Worm (Caenorhabditis elegans) whole organism, L2 larva: Measurements from ENCODE around the gene ent-3.

ENCODE experiments used
- F13H6.1 ChIP-seq: sonication (generic microtip); optimal IDR thresholded peaks from 2 replicates; lab custom pipeline; 2016; ENCODE audit warnings: missing genetic modification characterization, missing compliant biosample characterization
- Y55F3AM.14 ChIP-seq: fragments of 200-800 bp; sonication (Bioruptor generic); optimal IDR thresholded peaks from 2 replicates; lab custom pipeline; 2018; ENCODE audit warnings: mild to moderate bottlenecking, missing genetic modification characterization, missing compliant biosample characterization
- ZK546.5 ChIP-seq: sonication (generic microtip); optimal IDR thresholded peaks from 2 replicates; lab custom pipeline; 2017; ENCODE audit warnings: missing biosample characterization, missing genetic modification characterization
- ama-1 ChIP-seq: fragments of 150-350 bp; optimal IDR thresholded peaks from 2 replicates; lab custom pipeline; 2018; ENCODE audit warnings: inconsistent platforms
- ceh-16 ChIP-seq: fragments of 150-350 bp; optimal IDR thresholded peaks from 2 replicates; lab custom pipeline; 2014; ENCODE audit warnings: missing biosample characterization, missing genetic modification characterization
- ceh-82 ChIP-seq: fragments of 150-350 bp; optimal IDR thresholded peaks from 2 replicates; lab custom pipeline; 2014; ENCODE audit warnings: missing biosample characterization, missing genetic modification characterization
- dmd-4 ChIP-seq: sonication (generic microtip); optimal IDR thresholded peaks from 2 replicates; lab custom pipeline; 2017; ENCODE audit warnings: missing biosample characterization, missing genetic modification characterization
- elt-1 ChIP-seq: fragments of 150-350 bp; optimal IDR thresholded peaks from 2 replicates; lab custom pipeline; 2014; ENCODE audit warnings: missing biosample characterization, missing genetic modification characterization
- elt-3 ChIP-seq: sonication (generic microtip); optimal IDR thresholded peaks from 2 replicates; lab custom pipeline; 2017; ENCODE audit warnings: missing biosample characterization, missing genetic modification characterization
- fos-1 ChIP-seq: fragments of 150-350 bp; optimal IDR thresholded peaks from 2 replicates; lab custom pipeline; 2014; ENCODE audit warnings: missing biosample characterization, missing genetic modification characterization
- lin-11 ChIP-seq: fragments of 150-350 bp; sonication (generic microtip); optimal IDR thresholded peaks from 2 replicates; lab custom pipeline; 2014; ENCODE audit warnings: missing biosample characterization, missing genetic modification characterization, inconsistent platforms, mixed read lengths
- lin-13 ChIP-seq: fragments of 150-350 bp; optimal IDR thresholded peaks from 2 replicates; lab custom pipeline; 2014; ENCODE audit warnings: missing biosample characterization, missing genetic modification reagents, missing genetic modification characterization
- mdl-1 ChIP-seq, 2 experiments: fragments of 150-350 bp in 1 of 2; sonication (generic microtip) in 1 of 2; optimal IDR thresholded peaks; 2 replicates each; lab custom pipeline; 2017; ENCODE audit warnings: missing biosample characterization in 2 of 2, missing genetic modification characterization in 2 of 2
- nhr-11 ChIP-seq: fragments of 150-350 bp; optimal IDR thresholded peaks from 2 replicates; lab custom pipeline; 2014; ENCODE audit warnings: missing biosample characterization, missing genetic modification characterization
- nhr-12 ChIP-seq: fragments of 150-350 bp; optimal IDR thresholded peaks from 2 replicates; lab custom pipeline; 2014; ENCODE audit warnings: missing biosample characterization, missing genetic modification characterization
- nhr-21 ChIP-seq: fragments of 150-350 bp; optimal IDR thresholded peaks from 2 replicates; lab custom pipeline; 2014; ENCODE audit warnings: missing biosample characterization, missing genetic modification characterization
- nhr-23 ChIP-seq: fragments of 150-350 bp; optimal IDR thresholded peaks from 2 replicates; lab custom pipeline; 2014; ENCODE audit warnings: missing biosample characterization, missing genetic modification reagents, missing genetic modification characterization
- nhr-237 ChIP-seq: fragments of 150-350 bp; optimal IDR thresholded peaks from 2 replicates; lab custom pipeline; 2014; ENCODE audit warnings: missing biosample characterization, missing genetic modification characterization
- nhr-25 ChIP-seq: fragments of 150-350 bp; sonication (generic microtip); optimal IDR thresholded peaks from 3 replicates; lab custom pipeline; 2014; ENCODE audit warnings: missing biosample characterization, missing genetic modification characterization
- sma-3 ChIP-seq: sonication (generic microtip); optimal IDR thresholded peaks from 2 replicates; lab custom pipeline; 2016; ENCODE audit warnings: missing genetic modification reagents, missing genetic modification characterization, missing compliant biosample characterization
- sma-9 ChIP-seq, 2 experiments: fragments of 150-350 bp in 1 of 2; sonication (generic microtip) in 1 of 2; optimal IDR thresholded peaks; 2 replicates each; lab custom pipeline; 2014 to 2016; ENCODE audit warnings: missing genetic modification characterization in 2 of 2, mild to moderate bottlenecking in 1 of 2, missing biosample characterization in 1 of 2, missing compliant biosample characterization in 1 of 2, missing genetic modification reagents in 1 of 2, moderate library complexity in 1 of 2
- snpc-4 ChIP-seq: fragments of 150-350 bp; optimal IDR thresholded peaks from 2 replicates; lab custom pipeline; 2014; ENCODE audit warnings: missing biosample characterization, missing genetic modification characterization
- unc-62 ChIP-seq: fragments of 150-350 bp; optimal IDR thresholded peaks from 2 replicates; lab custom pipeline; 2014; ENCODE audit warnings: missing biosample characterization, missing genetic modification reagents, missing genetic modification characterization
- zag-1 ChIP-seq: fragments of 150-350 bp; optimal IDR thresholded peaks from 2 replicates; lab custom pipeline; 2014; ENCODE audit warnings: missing biosample characterization, missing genetic modification characterization
- ztf-1 ChIP-seq: fragments of 200-800 bp; sonication (Bioruptor generic); conservative IDR thresholded peaks from 2 replicates; pipeline ENCODE4 v1.3.6; 2022; ENCODE audit warnings: missing genetic modification characterization, missing compliant biosample characterization

The ent-3 gene

DNA sequence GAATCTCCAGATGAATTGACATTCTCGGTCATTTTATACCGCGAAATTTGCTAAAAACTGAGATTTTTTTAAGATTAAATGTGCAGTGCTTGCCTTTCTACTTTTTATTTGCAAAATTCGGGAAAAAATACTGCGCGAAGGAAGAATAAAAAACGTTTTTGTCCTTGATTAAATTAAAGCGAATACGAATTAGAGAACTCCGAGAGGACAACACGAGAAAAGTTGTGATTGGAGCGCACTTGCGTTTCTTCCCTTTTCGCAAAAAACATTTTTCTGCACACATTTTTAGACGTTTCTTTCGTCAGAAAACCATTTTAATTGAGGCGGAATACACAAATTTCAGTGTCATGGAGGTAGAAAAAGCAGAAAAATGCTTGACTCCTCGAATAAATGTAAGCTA, 50.4 kb downstream of the ent-3 start, which contains the start of the genes trm-1 and ints-2 (continued):
- TF ChIP-seq sma-9 (GFP tag; optimal IDR thresholded peaks at IDR 0.05; lab: Kevin White, UChicago) = peak; percentile 63
- TF ChIP-seq sma-9 (tag; optimal IDR thresholded peaks at IDR 0.05; lab: Kevin White, UChicago) = no peak
- no peak for TF ChIP-seq snpc-4
- no peak for TF ChIP-seq nhr-237 (tag; lab: Kevin White, UChicago)
- TF ChIP-seq mdl-1 (tag; optimal IDR thresholded peaks at IDR 0.05; lab: Kevin White, UChicago) = no peak
- TF ChIP-seq zag-1 (tag; lab: Kevin White, UChicago) = peak; percentile 42
- TF ChIP-seq elt-3 (tag; lab: Kevin White, UChicago) = no peak
- no peak for TF ChIP-seq ceh-16 (tag; lab: Kevin White, UChicago)
- TF ChIP-seq lin-11 = no peak
- peak; percentile 30 for TF ChIP-seq fos-1 (tag; lab: Kevin White, UChicago)
- TF ChIP-seq ceh-82 (tag; lab: Kevin White, UChicago) = no peak
- no peak for TF ChIP-seq nhr-21
- no peak for TF ChIP-seq Y55F3AM.14 (GFP tag; lab: Kevin White, UChicago)

DNA sequence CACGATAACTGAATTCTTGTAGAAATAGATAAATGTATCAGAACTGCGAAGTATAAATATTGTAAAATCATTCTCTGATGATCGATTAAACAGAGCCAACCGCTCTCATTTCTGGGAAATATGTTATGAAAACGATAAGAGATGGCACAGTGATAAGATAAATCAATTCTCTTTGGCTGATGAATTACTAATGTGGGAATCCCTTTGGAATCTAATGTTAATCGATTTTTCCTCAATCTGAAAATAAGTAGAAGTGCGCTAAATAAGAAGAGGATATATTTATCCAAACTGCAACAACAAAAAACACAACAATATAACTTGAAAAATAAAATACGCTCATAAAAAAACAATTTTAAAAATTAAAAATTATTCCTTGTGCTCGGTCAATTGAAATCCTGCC, 53.0 kb downstream of the ent-3 start, which contains the start of gene cest-2.3:
Gene cest-2.3 (minus strand): TSS at position 101 of the 400 bp plus-strand sequence.
- TF ChIP-seq nhr-11 (tag; lab: Kevin White, UChicago) = no peak
- TF ChIP-seq snpc-4 = no peak
- no peak for TF ChIP-seq nhr-23
- no peak for TF ChIP-seq sma-3
- TF ChIP-seq ZK546.5 = no peak
- no peak for TF ChIP-seq nhr-12 (tag; lab: Kevin White, UChicago)
- TF ChIP-seq mdl-1 (tag; optimal IDR thresholded peaks at IDR 0.05; lab: Kevin White, UChicago) = no peak
- TF ChIP-seq elt-1 (tag; lab: Kevin White, UChicago) = no peak
- no peak for TF ChIP-seq sma-9 (GFP tag; optimal IDR thresholded peaks at IDR 0.05; lab: Kevin White, UChicago)
- TF ChIP-seq sma-9 (tag; optimal IDR thresholded peaks at IDR 0.05; lab: Kevin White, UChicago) = no peak
- TF ChIP-seq Y55F3AM.14 (GFP tag; lab: Kevin White, UChicago) = no peak
- no peak for TF ChIP-seq unc-62 (GFP tag; lab: Kevin White, UChicago)
- no peak for TF ChIP-seq lin-13
- TF ChIP-seq ama-1 = no peak
- TF ChIP-seq nhr-25 = no peak
- no peak for TF ChIP-seq ztf-1 (GFP tag; lab: Robert Waterston, UW)
- no peak for TF ChIP-seq nhr-237 (tag; lab: Kevin White, UChicago)
- TF ChIP-seq F13H6.1 (tag; lab: Kevin White, UChicago) = no peak
- no peak for TF ChIP-seq zag-1 (tag; lab: Kevin White, UChicago)
- no peak for TF ChIP-seq dmd-4 (tag; lab: Kevin White, UChicago)
- TF ChIP-seq ceh-16 (tag; lab: Kevin White, UChicago) = no peak
